Worm (Caenorhabditis elegans) whole organism, L1 larva: ENCODE results near the gene erd-2.1.
A peak's percentile ranks its signal among the peaks of the same experiment; 100 is the strongest.

Experiments used
- C16A3.4 ChIP-seq: fragments of 150-350 bp; optimal IDR thresholded peaks from 2 replicates; lab custom pipeline; 2014; ENCODE audit warnings: missing biosample characterization, missing genetic modification characterization
- F16B12.6 ChIP-seq: fragments of 150-350 bp; optimal IDR thresholded peaks from 2 replicates; lab custom pipeline; 2014; ENCODE audit warnings: missing biosample characterization, missing genetic modification characterization
- Y116A8C.19 ChIP-seq: sonication (generic microtip); optimal IDR thresholded peaks from 2 replicates; lab custom pipeline; 2016; ENCODE audit warnings: missing compliant biosample characterization, missing genetic modification characterization, borderline replicate concordance
- aha-1 ChIP-seq: fragments of 150-350 bp; optimal IDR thresholded peaks from 2 replicates; lab custom pipeline; 2014; ENCODE audit warnings: missing biosample characterization, missing genetic modification characterization
- ama-1 ChIP-seq: fragments of 150-350 bp; optimal IDR thresholded peaks from 2 replicates; lab custom pipeline; 2014
- blmp-1 ChIP-seq: fragments of 150-350 bp; optimal IDR thresholded peaks from 2 replicates; lab custom pipeline; 2014; ENCODE audit warnings: missing biosample characterization, missing genetic modification characterization
- ceh-8 ChIP-seq: fragments of 200-800 bp; sonication (Bioruptor generic); optimal IDR thresholded peaks from 2 replicates; lab custom pipeline; 2018; ENCODE audit warnings: mild to moderate bottlenecking, missing genetic modification characterization, moderate library complexity, missing compliant biosample characterization
- ceh-82 ChIP-seq, 3 experiments: fragments of 150-350 bp in 1 of 3; sonication (generic microtip) in 2 of 3; optimal IDR thresholded peaks; 2 replicates each; lab custom pipeline; 2014 to 2017; ENCODE audit warnings: missing biosample characterization in 3 of 3, missing genetic modification characterization in 3 of 3
- ceh-88 ChIP-seq: fragments of 200-800 bp; sonication (Bioruptor generic); IDR thresholded peaks from 2 replicates; pipeline ENCODE4 v1.3.6; 2022; ENCODE audit warnings: missing genetic modification characterization, missing compliant biosample characterization
- ceh-90 ChIP-seq: sonication (generic microtip); optimal IDR thresholded peaks from 2 replicates; lab custom pipeline; 2016; ENCODE audit warnings: missing genetic modification characterization, missing compliant biosample characterization
- ces-1 ChIP-seq: fragments of 150-350 bp; optimal IDR thresholded peaks from 2 replicates; lab custom pipeline; 2014; ENCODE audit warnings: missing biosample characterization, missing genetic modification reagents, missing genetic modification characterization
- dsc-1 ChIP-seq: sonication (generic microtip); optimal IDR thresholded peaks from 2 replicates; lab custom pipeline; 2016; ENCODE audit warnings: mild to moderate bottlenecking, missing genetic modification characterization, missing compliant biosample characterization
- efl-1 ChIP-seq, 4 experiments: fragments of 150-350 bp; optimal IDR thresholded peaks in 3 of 4; peaks in 1 of 4; 1 replicate in 1 of 4; 2 replicates in 3 of 4; lab custom pipeline; 2014; ENCODE audit warnings: missing biosample characterization in 2 of 4, missing genetic modification characterization in 2 of 4, missing genetic modification reagents in 2 of 4
- efl-3 ChIP-seq: fragments of 200-800 bp; sonication (Bioruptor generic); optimal IDR thresholded peaks from 2 replicates; lab custom pipeline; 2018; ENCODE audit warnings: mild to moderate bottlenecking, missing genetic modification characterization, missing compliant biosample characterization
- egl-27 ChIP-seq, 2 experiments: fragments of 150-350 bp in 1 of 2; sonication (generic microtip); optimal IDR thresholded peaks; 3 replicates each; lab custom pipeline; 2017 to 2018; ENCODE audit warnings: missing biosample characterization in 2 of 2, missing genetic modification characterization in 2 of 2, missing genetic modification reagents in 2 of 2
- elt-3 ChIP-seq, 6 experiments: fragments of 150-350 bp in 1 of 6; sonication (generic microtip); optimal IDR thresholded peaks; 2 replicates each; lab custom pipeline; 2017 to 2018; ENCODE audit warnings: missing biosample characterization in 6 of 6, missing genetic modification characterization in 6 of 6, inconsistent platforms in 1 of 6
- ets-5 ChIP-seq: fragments of 200-800 bp; sonication (Bioruptor generic); IDR thresholded peaks from 2 replicates; pipeline ENCODE4 v1.3.6; 2022; ENCODE audit warnings: missing genetic modification characterization, missing compliant biosample characterization
- fkh-8 ChIP-seq: sonication (generic microtip); optimal IDR thresholded peaks from 2 replicates; lab custom pipeline; 2016; ENCODE audit warnings: mild to moderate bottlenecking, missing genetic modification characterization, missing compliant biosample characterization
- hlh-17 ChIP-seq: fragments of 200-800 bp; sonication (Bioruptor generic); optimal IDR thresholded peaks from 2 replicates; lab custom pipeline; 2018; ENCODE audit warnings: missing genetic modification characterization, mild to moderate bottlenecking, missing compliant biosample characterization, moderate library complexity, borderline replicate concordance
- hlh-4 ChIP-seq: sonication (generic microtip); optimal IDR thresholded peaks from 2 replicates; lab custom pipeline; 2016; ENCODE audit warnings: mild to moderate bottlenecking, missing genetic modification characterization, missing compliant biosample characterization
- irx-1 ChIP-seq: sonication (generic microtip); optimal IDR thresholded peaks from 2 replicates; lab custom pipeline; 2016; ENCODE audit warnings: missing genetic modification characterization, missing compliant biosample characterization
- isw-1 ChIP-seq: fragments of 200-800 bp; sonication (Bioruptor generic); IDR thresholded peaks from 2 replicates; pipeline ENCODE4 v1.3.6; 2022; ENCODE audit warnings: missing genetic modification characterization, missing compliant biosample characterization
- jun-1 ChIP-seq: fragments of 150-350 bp; optimal IDR thresholded peaks from 2 replicates; lab custom pipeline; 2014; ENCODE audit warnings: missing biosample characterization, missing genetic modification reagents, missing genetic modification characterization
- lin-13 ChIP-seq: fragments of 150-350 bp; optimal IDR thresholded peaks from 2 replicates; lab custom pipeline; 2014; ENCODE audit warnings: missing biosample characterization, missing genetic modification reagents, missing genetic modification characterization
- lin-35 ChIP-seq, 2 experiments: fragments of 150-350 bp; optimal IDR thresholded peaks; 2 replicates each; lab custom pipeline; 2014; ENCODE audit warnings: missing biosample characterization in 2 of 2, missing genetic modification characterization in 2 of 2, missing genetic modification reagents in 2 of 2
- lir-3 ChIP-seq: sonication (generic microtip); optimal IDR thresholded peaks from 2 replicates; lab custom pipeline; 2016; ENCODE audit warnings: mild to moderate bottlenecking, missing genetic modification characterization, moderate library complexity, missing compliant biosample characterization; ENCODE audit not compliant: poor library complexity
- lsy-2 ChIP-seq, 2 experiments: fragments of 150-350 bp; optimal IDR thresholded peaks; 2 replicates each; lab custom pipeline; 2014; ENCODE audit warnings: missing biosample characterization in 2 of 2, missing genetic modification characterization in 2 of 2
- mep-1 ChIP-seq: fragments of 150-350 bp; optimal IDR thresholded peaks from 2 replicates; lab custom pipeline; 2014; ENCODE audit warnings: missing biosample characterization, missing genetic modification characterization
- nhr-19 ChIP-seq: fragments of 200-800 bp; sonication (Bioruptor generic); conservative IDR thresholded peaks from 2 replicates; pipeline ENCODE4 v1.3.6; 2022; ENCODE audit warnings: missing genetic modification characterization, missing compliant biosample characterization
- nhr-20 ChIP-seq: sonication (generic microtip); optimal IDR thresholded peaks from 2 replicates; lab custom pipeline; 2016; ENCODE audit warnings: mild to moderate bottlenecking, missing genetic modification characterization, missing compliant biosample characterization
- nhr-237 ChIP-seq: fragments of 150-350 bp; optimal IDR thresholded peaks from 2 replicates; lab custom pipeline; 2014; ENCODE audit warnings: missing biosample characterization, missing genetic modification characterization
- nhr-47 ChIP-seq: sonication (generic microtip); optimal IDR thresholded peaks from 2 replicates; lab custom pipeline; 2016; ENCODE audit warnings: mild to moderate bottlenecking, missing genetic modification characterization, moderate library complexity, missing compliant biosample characterization
- nhr-77 ChIP-seq: fragments of 150-350 bp; optimal IDR thresholded peaks from 2 replicates; lab custom pipeline; 2014; ENCODE audit warnings: missing biosample characterization, missing genetic modification characterization
- nhr-85 ChIP-seq: sonication (generic microtip); peaks from one replicate; lab custom pipeline; 2016; ENCODE audit warnings: missing genetic modification characterization, inconsistent platforms, missing compliant biosample characterization
- pag-3 ChIP-seq: sonication (generic microtip); optimal IDR thresholded peaks from 2 replicates; lab custom pipeline; 2017; ENCODE audit warnings: missing genetic modification characterization, mild to moderate bottlenecking, missing compliant biosample characterization, antibody characterized with exemption, borderline replicate concordance; ENCODE audit not compliant: insufficient read depth
- pax-3 ChIP-seq: fragments of 200-800 bp; sonication (Bioruptor generic); optimal IDR thresholded peaks from 2 replicates; lab custom pipeline; 2018; ENCODE audit warnings: mild to moderate bottlenecking, missing genetic modification characterization, moderate library complexity, missing compliant biosample characterization
- pqm-1 ChIP-seq: sonication (generic microtip); optimal IDR thresholded peaks from 3 replicates; lab custom pipeline; 2017; ENCODE audit warnings: missing biosample characterization, missing genetic modification characterization
- rnt-1 ChIP-seq: sonication (generic microtip); optimal IDR thresholded peaks from 2 replicates; lab custom pipeline; 2016; ENCODE audit warnings: mild to moderate bottlenecking, missing genetic modification characterization, moderate library complexity, missing compliant biosample characterization
- skn-1 ChIP-seq: fragments of 150-350 bp; optimal IDR thresholded peaks from 2 replicates; lab custom pipeline; 2014; ENCODE audit warnings: missing biosample characterization, missing genetic modification characterization
- snpc-4 ChIP-seq: fragments of 150-350 bp; optimal IDR thresholded peaks from 2 replicates; lab custom pipeline; 2014; ENCODE audit warnings: missing biosample characterization, missing genetic modification characterization
- sptf-1 ChIP-seq: fragments of 150-350 bp; optimal IDR thresholded peaks from 2 replicates; lab custom pipeline; 2014; ENCODE audit warnings: missing biosample characterization, missing genetic modification characterization
- sup-37 ChIP-seq: fragments of 200-800 bp; sonication (Bioruptor generic); optimal IDR thresholded peaks from 2 replicates; lab custom pipeline; 2018; ENCODE audit warnings: mild to moderate bottlenecking, missing genetic modification characterization, missing compliant biosample characterization
- tlp-1 ChIP-seq: fragments of 150-350 bp; optimal IDR thresholded peaks from 2 replicates; lab custom pipeline; 2014; ENCODE audit warnings: missing biosample characterization, missing genetic modification characterization
- unc-130 ChIP-seq: fragments of 150-350 bp; optimal IDR thresholded peaks from 2 replicates; lab custom pipeline; 2017; ENCODE audit warnings: missing biosample characterization, missing genetic modification characterization, inconsistent platforms
- unc-30 ChIP-seq: sonication (generic microtip); optimal IDR thresholded peaks from 2 replicates; lab custom pipeline; 2017; ENCODE audit warnings: missing biosample characterization, missing genetic modification characterization
- unc-86 ChIP-seq: sonication (generic microtip); optimal IDR thresholded peaks from 2 replicates; lab custom pipeline; 2016; ENCODE audit warnings: missing genetic modification characterization, missing compliant biosample characterization
- unc-98 ChIP-seq: fragments of 200-800 bp; sonication (Bioruptor generic); IDR thresholded peaks from 2 replicates; pipeline ENCODE4 v1.3.6; 2022; ENCODE audit warnings: missing genetic modification characterization, missing compliant biosample characterization
- vab-15 ChIP-seq: sonication (generic microtip); optimal IDR thresholded peaks from 2 replicates; lab custom pipeline; 2017; ENCODE audit warnings: missing genotype, mild to moderate bottlenecking, missing genetic modification characterization, missing compliant biosample characterization
- zag-1 ChIP-seq: fragments of 150-350 bp; optimal IDR thresholded peaks from 2 replicates; lab custom pipeline; 2014; ENCODE audit warnings: missing biosample characterization, missing genetic modification characterization
- ztf-11 ChIP-seq, 2 experiments: sonication (generic microtip); optimal IDR thresholded peaks; 2 replicates each; lab custom pipeline; 2016 to 2017; ENCODE audit warnings: missing genetic modification characterization in 2 of 2, missing biosample characterization in 1 of 2, missing compliant biosample characterization in 1 of 2
- ztf-4 ChIP-seq: fragments of 150-350 bp; optimal IDR thresholded peaks from 2 replicates; lab custom pipeline; 2014; ENCODE audit warnings: missing biosample characterization, missing genetic modification characterization

erd-2.1 gene

DNA sequence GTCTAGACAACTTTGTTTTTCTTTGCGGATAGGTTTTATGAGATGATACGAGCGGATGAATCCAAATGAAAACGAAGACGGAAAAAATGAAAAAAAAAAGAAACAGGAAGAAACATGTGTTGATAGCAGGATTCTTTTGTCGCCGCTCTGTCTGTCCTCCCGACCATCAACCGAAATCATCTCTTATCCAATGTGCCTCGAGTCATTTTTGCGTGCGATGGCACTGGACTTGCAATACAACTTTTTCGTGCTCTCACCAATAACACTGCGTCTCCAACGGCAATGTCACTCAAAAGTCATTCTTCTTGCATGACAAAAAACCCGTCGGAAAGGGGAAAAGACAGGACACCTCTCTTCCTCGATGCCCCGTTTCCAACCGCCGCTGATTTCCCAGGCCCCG lies 17.7 kb upstream of the erd-2.1 start, which contains the start of gene ncs-4 (continued):
- TF ChIP-seq isw-1 (no peak), unc-86 (no peak), dsc-1 (tag; lab: Kevin White, UChicago) (no peak), jun-1 (no peak), C16A3.4 (tag; lab: Kevin White, UChicago) (no peak), ces-1 (GFP tag; lab: Kevin White, UChicago) (no peak), unc-98 (GFP tag; lab: Robert Waterston, UW) (no peak), pqm-1 (tag; lab: Kevin White, UChicago) (no peak), sup-37 (GFP tag; lab: Kevin White, UChicago) (no peak), hlh-4 (tag; lab: Kevin White, UChicago) (no peak), nhr-47 (tag; lab: Kevin White, UChicago) (no peak), elt-3 (tag; optimal IDR thresholded peaks at IDR 0.05; lab: Kevin White, UChicago) (peak in 1 of 6 experiments; percentile 1), pag-3 (peak; percentile 78), aha-1 (tag; lab: Kevin White, UChicago) (no peak), lin-13 (GFP tag; lab: Kevin White, UChicago) (no peak), ama-1 (lab: Kevin White, UChicago) (no peak), ets-5 (GFP tag; lab: Robert Waterston, UW) (no peak), Y116A8C.19 (tag; lab: Kevin White, UChicago) (no peak), efl-3 (GFP tag; lab: Kevin White, UChicago) (no peak), hlh-17 (no peak), ceh-90 (no peak), sptf-1 (tag; lab: Kevin White, UChicago) (no peak), ceh-88 (GFP tag; lab: Robert Waterston, UW) (no peak), lir-3 (tag; lab: Kevin White, UChicago) (no peak), F16B12.6 (tag; lab: Kevin White, UChicago) (no peak), ztf-11 (tag; optimal IDR thresholded peaks at IDR 0.05; lab: Kevin White, UChicago) (no peak), ztf-4 (tag; lab: Kevin White, UChicago) (no peak), lsy-2 (tag; optimal IDR thresholded peaks at IDR 0.05; lab: Kevin White, UChicago) (no peak)

DNA sequence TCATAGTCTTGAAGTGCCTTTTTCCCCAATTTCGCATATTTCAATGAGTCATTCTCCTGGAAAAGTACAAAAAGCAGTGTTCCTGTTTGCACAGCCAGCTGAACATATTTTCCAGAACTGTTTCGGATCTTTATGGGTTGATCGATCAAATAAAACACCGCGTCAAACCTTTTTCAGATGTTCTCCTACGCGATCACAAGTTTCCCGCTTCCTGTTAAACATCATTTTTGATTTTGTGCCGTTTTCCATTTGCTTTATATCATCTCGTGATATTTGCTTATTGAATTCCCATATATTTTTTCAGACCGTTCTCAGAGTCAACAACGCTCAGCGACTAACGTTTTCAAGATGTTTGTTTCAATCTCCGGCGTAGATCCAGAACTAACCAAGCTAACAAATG lies 16.1 kb upstream of the erd-2.1 start, which contains the start of gene C07A4.3:
Gene C07A4.3, plus strand, starts transcription at position 301 of the 400 bp plus-strand sequence.
- TF ChIP-seq nhr-237, result no peak
- TF ChIP-seq blmp-1 (tag; lab: Kevin White, UChicago), result no peak
- TF ChIP-seq efl-3 (GFP tag; lab: Kevin White, UChicago), result no peak
- no peak for TF ChIP-seq pax-3
- no peak for TF ChIP-seq tlp-1 (tag; lab: Kevin White, UChicago)
- TF ChIP-seq pag-3, result no peak
- TF ChIP-seq vab-15, result no peak
- TF ChIP-seq ceh-82 (tag; optimal IDR thresholded peaks at IDR 0.05; lab: Kevin White, UChicago), result no peak
- no peak for TF ChIP-seq rnt-1
- TF ChIP-seq fkh-8 (tag; lab: Kevin White, UChicago), result no peak
- TF ChIP-seq irx-1 (tag; lab: Kevin White, UChicago), result no peak
- TF ChIP-seq lin-35 (GFP tag; optimal IDR thresholded peaks at IDR 0.05; lab: Kevin White, UChicago), result no peak
- TF ChIP-seq unc-130 (tag; lab: Kevin White, UChicago), result no peak
- no peak for TF ChIP-seq ets-5 (GFP tag; lab: Robert Waterston, UW)
- no peak for TF ChIP-seq mep-1 (tag; lab: Kevin White, UChicago)

DNA sequence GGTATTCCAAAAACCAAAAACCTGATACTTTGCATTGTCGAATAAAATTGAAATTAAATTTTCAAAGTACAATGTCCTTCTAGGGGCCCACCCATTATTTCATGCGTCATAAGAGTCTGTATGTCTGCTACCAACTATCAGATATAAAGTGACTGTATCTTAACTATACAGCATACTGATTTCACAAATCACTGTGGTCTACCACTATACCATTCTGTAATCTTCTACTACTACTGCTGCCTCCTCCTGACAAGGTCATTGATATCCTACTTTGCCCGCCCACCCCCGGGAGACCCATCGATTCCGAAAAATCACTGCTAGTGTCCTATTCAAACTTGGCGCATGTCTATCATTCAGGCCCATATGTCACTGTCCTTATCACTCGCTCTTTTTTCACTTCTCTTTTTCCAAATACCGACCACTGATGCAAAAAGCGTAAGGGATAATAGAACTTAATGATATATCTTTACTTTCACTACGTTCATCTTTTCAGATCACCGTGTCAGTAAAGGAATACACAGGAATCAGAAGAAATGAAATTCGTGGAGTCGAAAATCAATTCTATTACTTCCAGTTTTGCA lies 13.5 kb upstream of the erd-2.1 start, which contains the start of gene C07A4.2:
Gene C07A4.2, plus strand, starts transcription at position 195 of the 581 bp plus-strand sequence.
- TF ChIP-seq ceh-8 (GFP tag; lab: Kevin White, UChicago) (no peak), mep-1 (tag; lab: Kevin White, UChicago) (no peak), efl-1 (optimal IDR thresholded peaks at IDR 0.05; lab: Kevin White, UChicago) (no peak), efl-1 (GFP tag; optimal IDR thresholded peaks at IDR 0.05 in 1 of 2; lab: Kevin White, UChicago) (no peak), nhr-19 (GFP tag; lab: Robert Waterston, UW) (no peak), F16B12.6 (tag; lab: Kevin White, UChicago) (no peak), elt-3 (tag; optimal IDR thresholded peaks at IDR 0.05; lab: Kevin White, UChicago) (peak in 4 of 6 experiments; percentile 5 to 85 (median 45)), nhr-77 (tag; lab: Kevin White, UChicago) (no peak), nhr-85 (tag; lab: Kevin White, UChicago) (peak; percentile 85), skn-1 (tag; lab: Kevin White, UChicago) (no peak), snpc-4 (no peak), egl-27 (tag; optimal IDR thresholded peaks at IDR 0.05; lab: Kevin White, UChicago) (no peak), unc-30 (tag; lab: Kevin White, UChicago) (no peak), zag-1 (no peak), nhr-20 (tag; lab: Kevin White, UChicago) (peak; percentile 46), blmp-1 (tag; lab: Kevin White, UChicago) (peak; percentile 94)
